Worm (Caenorhabditis elegans) whole organism, mixed stage, embryonic: Measurements from ENCODE around the gene Y39A1A.27.

Source experiments
- ceh-83 ChIP-seq: fragments of 200-800 bp; sonication (Bioruptor generic); optimal IDR thresholded peaks from 2 replicates; lab custom pipeline; 2018; ENCODE audit warnings: mild to moderate bottlenecking, missing genetic modification characterization, missing compliant biosample characterization
- lin-13 ChIP-seq: fragments of 150-350 bp; optimal IDR thresholded peaks from 2 replicates; lab custom pipeline; 2014; ENCODE audit warnings: missing biosample characterization, missing genetic modification characterization
- mab-5 ChIP-seq: fragments of 150-350 bp; optimal IDR thresholded peaks from 2 replicates; lab custom pipeline; 2014; ENCODE audit warnings: missing biosample characterization, missing genetic modification characterization
- nhr-76 ChIP-seq: sonication (generic microtip); optimal IDR thresholded peaks from 2 replicates; lab custom pipeline; 2017; ENCODE audit warnings: missing biosample characterization, missing genetic modification characterization
- ztf-11 ChIP-seq: fragments of 150-350 bp; optimal IDR thresholded peaks from 2 replicates; lab custom pipeline; 2014; ENCODE audit warnings: missing biosample characterization, missing genetic modification characterization

- no peak for TF ChIP-seq ceh-83 (GFP tag; lab: Kevin White, UChicago)
- no peak for TF ChIP-seq ztf-11 (tag; lab: Kevin White, UChicago)
- no peak for TF ChIP-seq lin-13 (tag; lab: Kevin White, UChicago)
- TF ChIP-seq mab-5 = no peak
- TF ChIP-seq nhr-76 = no peak
Observed at ce11 chrIII:10629043-10629442, 9.7 kb upstream of the Y39A1A.27 start, which contains the start of gene swt-4.
